Worm (Caenorhabditis elegans): Measurements from ENCODE around the gene C28G1.6.

Gene C28G1.6

DNA sequence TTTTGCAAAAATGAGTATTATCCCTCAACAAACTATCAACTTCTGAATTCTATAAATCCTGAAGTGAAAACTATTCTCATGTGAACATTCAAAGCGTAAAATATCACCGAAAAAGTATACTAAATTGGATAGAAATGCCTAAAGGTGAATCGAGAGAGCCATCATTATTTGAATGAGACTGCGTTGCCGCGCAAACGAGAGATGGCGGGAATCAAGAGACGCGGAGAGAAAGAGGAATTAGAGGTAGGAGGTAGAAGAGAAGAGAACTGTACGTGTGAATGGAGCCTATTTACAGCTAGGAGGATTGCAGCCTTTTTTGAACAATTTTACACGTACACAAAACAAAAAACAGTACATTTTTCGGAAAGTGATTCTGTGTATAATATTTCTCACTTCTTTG is 28.5 kb upstream of the C28G1.6 start:
- TF ChIP-seq blmp-1 (tag; optimal IDR thresholded peaks at IDR 0.05) (peak; percentile 11), dpl-1 (GFP tag; optimal IDR thresholded peaks at IDR 0.05) (peak; percentile 39 to 56 (median 50)), nhr-84 (tag; optimal IDR thresholded peaks at IDR 0.05) (no peak), sup-37 (GFP tag; optimal IDR thresholded peaks at IDR 0.05) (no peak), efl-1 (optimal IDR thresholded peaks at IDR 0.05) (peak; percentile 32 to 46), efl-1 (GFP tag; optimal IDR thresholded peaks at IDR 0.05 in 1 of 2) (peak; percentile 52 to 92), nhr-19 (GFP tag; conservative IDR thresholded peaks at IDR 0.05) (no peak), nhr-71 (tag; optimal IDR thresholded peaks at IDR 0.05) (no peak), nhr-85 (tag) (no peak), ceh-8 (GFP tag; optimal IDR thresholded peaks at IDR 0.05) (no peak), ceh-82 (tag; optimal IDR thresholded peaks at IDR 0.05) (no peak), lin-13 (GFP tag; optimal IDR thresholded peaks at IDR 0.05) (no peak), lin-35 (GFP tag; optimal IDR thresholded peaks at IDR 0.05) (peak in 1 of 2 experiments; percentile 68)

DNA sequence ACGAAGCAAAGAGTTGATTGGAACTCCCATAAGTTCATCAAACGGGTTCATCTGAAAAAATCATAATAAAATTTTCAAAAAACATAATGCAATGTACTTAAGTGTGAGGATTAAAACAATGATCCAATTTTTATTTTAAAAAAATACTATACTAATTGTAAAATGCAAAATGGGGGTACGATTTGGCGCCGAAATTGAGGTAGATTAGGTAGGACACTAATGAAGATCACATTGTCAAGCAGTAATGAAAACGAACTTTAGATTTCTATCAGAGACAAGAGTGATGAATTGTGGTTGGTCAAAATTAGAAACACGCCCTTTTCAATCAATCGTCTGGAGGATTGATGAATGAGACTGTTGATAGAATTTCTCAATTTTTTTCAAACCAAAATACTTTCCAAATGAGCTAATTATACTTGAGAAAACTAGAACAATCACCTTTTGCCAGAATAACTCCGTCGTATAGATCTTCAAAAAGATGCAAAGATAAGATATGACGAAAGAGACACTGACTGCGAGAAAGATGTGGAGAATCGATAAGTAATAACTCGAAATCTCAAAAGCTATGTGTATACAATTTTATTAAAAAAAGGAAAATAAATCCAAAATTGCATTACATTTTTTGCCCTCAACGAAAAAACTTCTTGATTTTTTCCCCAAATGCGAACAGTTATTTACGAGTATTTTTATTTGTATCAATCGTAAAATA is 27.0 kb upstream of the C28G1.6 start, which contains the start of gene C06E2.5:
Gene C06E2.5, minus strand, starts transcription at position 51 of the 709 bp plus-strand sequence.
- TF ChIP-seq lin-14 (GFP tag; optimal IDR thresholded peaks at IDR 0.05) (peak; percentile 33), lin-15B (tag; optimal IDR thresholded peaks at IDR 0.05) (no peak), nhr-85 (tag) (peak; percentile 80), nhr-11 (tag; optimal IDR thresholded peaks at IDR 0.05) (no peak)

DNA sequence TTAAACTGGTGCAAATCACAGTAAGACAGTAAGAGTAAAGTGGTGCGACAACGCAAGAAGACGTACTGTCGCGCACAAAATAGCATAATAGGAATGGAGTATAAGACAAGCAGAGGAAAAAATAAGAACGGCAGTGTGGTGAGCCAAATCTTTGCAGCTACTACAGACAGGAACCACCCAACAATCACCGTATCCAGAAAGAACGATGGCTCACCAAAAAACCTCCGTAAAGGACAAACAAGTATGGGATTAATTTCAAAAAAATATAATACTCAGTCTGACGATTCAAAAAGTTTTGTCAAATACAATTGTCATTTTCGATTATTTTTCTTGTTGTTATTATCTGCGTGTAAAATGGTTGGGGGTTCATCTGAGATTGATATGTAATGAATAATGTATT is 23.3 kb upstream of the C28G1.6 start:
- TF ChIP-seq ztf-11 (tag; optimal IDR thresholded peaks at IDR 0.05) (no peak), snpc-4 (tag; optimal IDR thresholded peaks at IDR 0.05) (no peak), snu-23 (GFP tag; optimal IDR thresholded peaks at IDR 0.05) (no peak), nhr-77 (tag; optimal IDR thresholded peaks at IDR 0.05) (no peak), fos-1 (tag; optimal IDR thresholded peaks at IDR 0.05) (no peak), fkh-4 (tag; optimal IDR thresholded peaks at IDR 0.05; ENCODE audit: borderline replicate concordance) (no peak), ama-1 (optimal IDR thresholded peaks at IDR 0.05) (no peak), fkh-8 (tag; optimal IDR thresholded peaks at IDR 0.05) (no peak), C16A3.4 (tag; optimal IDR thresholded peaks at IDR 0.05) (no peak), nhr-47 (tag; optimal IDR thresholded peaks at IDR 0.05) (no peak), F16B12.6 (tag; optimal IDR thresholded peaks at IDR 0.05) (no peak), lin-35 (GFP tag; optimal IDR thresholded peaks at IDR 0.05) (no peak), unc-130 (tag; optimal IDR thresholded peaks at IDR 0.05) (no peak), unc-86 (tag; optimal IDR thresholded peaks at IDR 0.05) (no peak), unc-30 (tag; optimal IDR thresholded peaks at IDR 0.05) (no peak), mab-9 (GFP tag; IDR thresholded peaks at IDR 0.05) (no peak)

DNA sequence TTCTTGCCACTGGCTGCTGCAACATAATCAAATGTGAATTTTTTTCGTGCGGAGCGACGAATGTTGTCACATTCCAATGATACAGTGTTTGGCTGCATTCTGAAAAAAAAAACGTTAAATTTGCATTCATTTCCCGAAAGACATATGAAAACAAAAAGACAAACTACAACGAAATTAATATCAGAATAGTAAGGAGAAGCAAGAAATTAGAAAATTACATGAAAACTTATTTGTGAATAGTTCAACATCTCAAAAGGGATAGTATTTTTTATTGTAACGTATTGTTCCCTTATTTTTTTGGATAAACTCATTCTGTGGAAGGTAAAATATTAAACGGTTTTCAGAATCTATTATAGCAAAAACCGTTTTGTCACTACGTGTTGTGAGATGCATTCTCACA is 22.5 kb upstream of the C28G1.6 start, which contains the start of gene sprp-4:
Gene sprp-4, minus strand, starts transcription at position 101 of the 400 bp plus-strand sequence.
- no peak for TF ChIP-seq lin-15B (tag; optimal IDR thresholded peaks at IDR 0.05)
- no peak for TF ChIP-seq aly-2 (tag; optimal IDR thresholded peaks at IDR 0.05)
- TF ChIP-seq F16B12.6 (tag; optimal IDR thresholded peaks at IDR 0.05): no peak
- no peak for TF ChIP-seq nhr-77 (tag; optimal IDR thresholded peaks at IDR 0.05)
- no peak for TF ChIP-seq mef-2 (tag; optimal IDR thresholded peaks at IDR 0.05)
- no peak for TF ChIP-seq fkh-10 (GFP tag; optimal IDR thresholded peaks at IDR 0.05)
- TF ChIP-seq unc-62 (GFP tag; optimal IDR thresholded peaks at IDR 0.05): no peak
- no peak for TF ChIP-seq nhr-19 (GFP tag; conservative IDR thresholded peaks at IDR 0.05)
- no peak for TF ChIP-seq vab-15 (tag; optimal IDR thresholded peaks at IDR 0.05)
- TF ChIP-seq unc-30 (tag; optimal IDR thresholded peaks at IDR 0.05): no peak
- TF ChIP-seq lir-3 (tag; optimal IDR thresholded peaks at IDR 0.05; ENCODE audit: poor library complexity): no peak
- no peak for TF ChIP-seq nhr-85 (tag)
- no peak for TF ChIP-seq lsy-2 (tag; optimal IDR thresholded peaks at IDR 0.05)
- no peak for TF ChIP-seq unc-86 (tag; optimal IDR thresholded peaks at IDR 0.05)
- TF ChIP-seq blmp-1 (tag; optimal IDR thresholded peaks at IDR 0.05): no peak
- TF ChIP-seq nhr-84 (tag; optimal IDR thresholded peaks at IDR 0.05): no peak
- TF ChIP-seq nhr-90 (tag; optimal IDR thresholded peaks at IDR 0.05; ENCODE audit: poor library complexity): no peak
- TF ChIP-seq lin-35 (GFP tag; optimal IDR thresholded peaks at IDR 0.05): no peak
- TF ChIP-seq ceh-8 (GFP tag; optimal IDR thresholded peaks at IDR 0.05): no peak
- TF ChIP-seq efl-3 (GFP tag; optimal IDR thresholded peaks at IDR 0.05): no peak
